Worm (Caenorhabditis elegans) whole organism, young adult: ENCODE results near the gene W07G4.1.

Experiments
- bed-2 ChIP-seq: fragments of 200-800 bp; sonication (Bioruptor generic); IDR thresholded peaks from 2 replicates; pipeline ENCODE4 v1.3.6; 2022; ENCODE audit warnings: missing genetic modification reagents, missing genetic modification characterization, missing compliant biosample characterization
- ceh-27 ChIP-seq: fragments of 200-800 bp; sonication (Bioruptor generic); optimal IDR thresholded peaks from 2 replicates; lab custom pipeline; 2018; ENCODE audit warnings: mild to moderate bottlenecking, missing genetic modification characterization, moderate library complexity, missing compliant biosample characterization
- hlh-12 ChIP-seq: sonication (generic microtip); optimal IDR thresholded peaks from 2 replicates; lab custom pipeline; 2016; ENCODE audit warnings: missing genetic modification characterization, missing compliant biosample characterization
- madf-6 ChIP-seq: fragments of 200-800 bp; sonication (Bioruptor generic); IDR thresholded peaks from 2 replicates; pipeline ENCODE4 v1.3.6; 2022; ENCODE audit warnings: missing genetic modification reagents, missing genetic modification characterization, missing compliant biosample characterization
- nfya-1 ChIP-seq: sonication (generic microtip); optimal IDR thresholded peaks from 2 replicates; lab custom pipeline; 2017; ENCODE audit warnings: antibody characterized with exemption, missing compliant biosample characterization, missing genetic modification characterization, borderline replicate concordance; ENCODE audit not compliant: insufficient read depth
- sea-2 ChIP-seq: fragments of 200-800 bp; sonication (Bioruptor generic); IDR thresholded peaks from 2 replicates; pipeline ENCODE4 v1.3.6; 2022; ENCODE audit warnings: missing genetic modification characterization, missing compliant biosample characterization
- tlf-1 ChIP-seq: fragments of 200-800 bp; sonication (Bioruptor generic); optimal IDR thresholded peaks from 2 replicates; lab custom pipeline; 2018; ENCODE audit warnings: mild to moderate bottlenecking, missing genetic modification characterization, missing compliant biosample characterization

- TF ChIP-seq tlf-1 (GFP tag; lab: Kevin White, UChicago) = no peak
- no peak for TF ChIP-seq ceh-27 (GFP tag; lab: Kevin White, UChicago)
- TF ChIP-seq nfya-1 (tag; lab: Kevin White, UChicago) = no peak
- no peak for TF ChIP-seq hlh-12 (tag; lab: Kevin White, UChicago)
- no peak for TF ChIP-seq sea-2 (GFP tag; lab: Robert Waterston, UW)
- no peak for TF ChIP-seq madf-6 (GFP tag; lab: Robert Waterston, UW)
- TF ChIP-seq bed-2 = no peak
Observed at ce11 chrV:13009843-13010242, 23.5 kb upstream of the W07G4.1 start.
